Fruit fly (Drosophila melanogaster) whole organism, adult: Measurements from ENCODE around the gene I-2.

Experiments
- CG11617 ChIP-seq: fragments of 200-800 bp; sonication (Bioruptor generic); optimal IDR thresholded peaks from 2 replicates; lab custom pipeline; 2017; ENCODE audit warnings: mild to moderate bottlenecking, missing biosample characterization, missing genetic modification reagents, missing genetic modification characterization
- CG12768 ChIP-seq: fragments of 200-800 bp; sonication (Bioruptor generic); optimal IDR thresholded peaks from 2 replicates; lab custom pipeline; 2017; ENCODE audit warnings: missing biosample characterization, missing genetic modification characterization, mild to moderate bottlenecking, moderate library complexity, missing genetic modification reagents
- CG14711 ChIP-seq: fragments of 200-800 bp; sonication (Bioruptor generic); optimal IDR thresholded peaks from 2 replicates; lab custom pipeline; 2018; ENCODE audit warnings: missing biosample characterization, mild to moderate bottlenecking, missing genetic modification characterization, moderate library complexity
- CG1620 ChIP-seq: fragments of 200-800 bp; sonication (Bioruptor generic); optimal IDR thresholded peaks from 2 replicates; lab custom pipeline; 2016; ENCODE audit warnings: missing biosample characterization, missing genetic modification characterization
- CG33017 ChIP-seq: fragments of 200-800 bp; sonication (Bioruptor generic); optimal IDR thresholded peaks from 2 replicates; lab custom pipeline; 2018; ENCODE audit warnings: missing biosample characterization, mild to moderate bottlenecking, missing genetic modification characterization, moderate library complexity
- CG5204 ChIP-seq: fragments of 200-800 bp; sonication (Bioruptor generic); optimal IDR thresholded peaks from 2 replicates; lab custom pipeline; 2016; ENCODE audit warnings: missing biosample characterization, missing genetic modification characterization
- CG7045 ChIP-seq: fragments of 200-800 bp; sonication (Bioruptor generic); optimal IDR thresholded peaks from 2 replicates; lab custom pipeline; 2017; ENCODE audit warnings: missing biosample characterization, mild to moderate bottlenecking, missing genetic modification characterization
- CG7101 ChIP-seq: fragments of 200-800 bp; sonication (Bioruptor generic); optimal IDR thresholded peaks from 2 replicates; lab custom pipeline; 2018; ENCODE audit warnings: missing biosample characterization, mild to moderate bottlenecking, missing genetic modification characterization, moderate library complexity
- Clk ChIP-seq: fragments of 200-800 bp; sonication (Bioruptor generic); optimal IDR thresholded peaks from 2 replicates; lab custom pipeline; 2017; ENCODE audit warnings: missing biosample characterization, missing genetic modification characterization
- Crg-1 ChIP-seq: fragments of 200-800 bp; sonication (Bioruptor generic); optimal IDR thresholded peaks from 2 replicates; lab custom pipeline; 2016; ENCODE audit warnings: missing biosample characterization, missing genetic modification characterization
- Hr96 ChIP-seq: fragments of 200-800 bp; sonication (Bioruptor generic); optimal IDR thresholded peaks from 2 replicates; lab custom pipeline; 2016; ENCODE audit warnings: missing biosample characterization, missing genetic modification characterization
- Mnt ChIP-seq: fragments of 200-800 bp; sonication (Bioruptor generic); optimal IDR thresholded peaks from 2 replicates; lab custom pipeline; 2016; ENCODE audit warnings: missing biosample characterization, mild to moderate bottlenecking, missing genetic modification characterization
- bab1 ChIP-seq: fragments of 200-800 bp; sonication (Bioruptor generic); optimal IDR thresholded peaks from 3 replicates; lab custom pipeline; 2019; ENCODE audit warnings: missing biosample characterization, mild to moderate bottlenecking, missing genetic modification characterization, moderate library complexity
- cic ChIP-seq: fragments of 200-800 bp; sonication (Bioruptor generic); optimal IDR thresholded peaks from 2 replicates; lab custom pipeline; 2017; ENCODE audit warnings: missing biosample characterization, mild to moderate bottlenecking, missing genetic modification characterization, moderate library complexity
- cnc ChIP-seq, 2 experiments: fragments of >200 bp; optimal IDR thresholded peaks; 2 replicates each; lab custom pipeline; 2017
- kay ChIP-seq: fragments of 200-800 bp; sonication (Bioruptor generic); peaks from one replicate; lab custom pipeline; 2016; ENCODE audit warnings: missing biosample characterization, missing genetic modification characterization, borderline replicate concordance
- ovo ChIP-seq: fragments of 200-800 bp; sonication (Bioruptor generic); optimal IDR thresholded peaks from 2 replicates; lab custom pipeline; 2016; ENCODE audit warnings: missing biosample characterization, missing genetic modification characterization
- pad ChIP-seq: fragments of 200-800 bp; sonication (Bioruptor generic); optimal IDR thresholded peaks from 3 replicates; lab custom pipeline; 2017; ENCODE audit warnings: missing biosample characterization, missing genetic modification characterization, mild to moderate bottlenecking, moderate library complexity, missing genetic modification reagents
- tj ChIP-seq: fragments of 200-800 bp; sonication (Bioruptor generic); optimal IDR thresholded peaks from 3 replicates; lab custom pipeline; 2017; ENCODE audit warnings: missing biosample characterization, mild to moderate bottlenecking, missing genetic modification characterization, moderate library complexity
- toe ChIP-seq: fragments of 200-800 bp; sonication (Bioruptor generic); optimal IDR thresholded peaks from 2 replicates; lab custom pipeline; 2016; ENCODE audit warnings: missing biosample characterization, missing genetic modification characterization

I-2 gene

DNA sequence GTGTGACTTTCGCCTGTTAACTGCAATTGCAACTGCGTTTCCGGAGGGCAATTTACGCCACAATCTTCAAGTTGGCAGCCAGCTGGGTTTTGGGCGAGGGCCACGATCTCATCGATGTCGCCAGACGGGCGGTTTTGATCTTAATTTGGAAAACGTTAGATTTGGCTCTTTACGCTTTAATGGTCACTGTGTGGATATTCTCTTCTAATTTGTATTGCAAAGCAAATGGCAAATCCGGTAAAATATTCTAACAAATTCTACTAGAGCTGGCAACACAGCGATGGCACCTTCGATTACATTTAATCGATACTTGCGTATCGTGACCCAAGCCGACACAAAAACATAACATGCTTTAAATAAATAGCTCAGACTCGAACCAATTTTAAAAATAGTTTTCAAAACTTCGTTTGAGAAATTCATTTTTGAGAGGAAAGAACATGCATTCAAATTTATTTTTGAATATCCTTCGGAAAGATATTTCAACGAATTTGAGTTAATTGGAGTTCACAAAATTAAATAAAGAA lies at the start of gene I-2:
TSS of gene I-2 (minus strand) at position 282 of the 524 bp plus-strand sequence.
- no peak for TF ChIP-seq ovo
- TF ChIP-seq CG11617: peak; percentile 36

DNA sequence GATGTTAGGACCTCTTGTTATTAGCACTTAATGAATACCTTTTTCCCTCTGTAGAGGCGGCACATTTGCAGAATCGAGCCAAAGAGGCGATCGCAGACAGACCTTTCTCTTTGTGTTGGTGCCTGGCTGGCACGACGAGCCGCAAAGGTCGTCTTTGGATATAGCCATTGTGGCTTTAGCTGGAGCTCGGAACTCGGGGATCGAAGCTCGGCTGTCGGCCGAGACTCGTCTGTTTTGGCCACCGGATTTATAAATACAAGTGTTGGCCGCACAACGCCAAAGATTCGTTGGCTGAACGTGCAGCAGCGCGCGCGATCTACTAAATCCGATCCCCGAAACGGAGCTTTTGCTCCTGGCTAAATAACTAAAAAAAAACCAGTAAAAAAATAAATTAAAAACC lies 42.1 kb upstream of the I-2 start, which contains the start of gene CG34382:
TSS of gene CG34382 (plus strand) at position 301 of the 400 bp plus-strand sequence.
- TF ChIP-seq CG12768: no peak
- no peak for TF ChIP-seq CG33017
- no peak for TF ChIP-seq cnc (optimal IDR thresholded peaks at IDR 0.05; lab: Kevin White, UChicago)
- TF ChIP-seq ovo: no peak
- no peak for TF ChIP-seq cic (GFP tag; lab: Kevin White, UChicago)
- no peak for TF ChIP-seq CG1620 (GFP tag; lab: Kevin White, UChicago)
- TF ChIP-seq CG7101: no peak
- TF ChIP-seq CG5204 (GFP tag; lab: Kevin White, UChicago): no peak
- TF ChIP-seq Crg-1: no peak
- TF ChIP-seq CG14711 (tag; lab: Kevin White, UChicago): no peak
- no peak for TF ChIP-seq Clk (GFP tag; lab: Kevin White, UChicago)
- no peak for TF ChIP-seq tj (GFP tag; lab: Kevin White, UChicago)
- no peak for TF ChIP-seq pad
- TF ChIP-seq toe (GFP tag; lab: Kevin White, UChicago): no peak
- TF ChIP-seq CG11617: no peak

DNA sequence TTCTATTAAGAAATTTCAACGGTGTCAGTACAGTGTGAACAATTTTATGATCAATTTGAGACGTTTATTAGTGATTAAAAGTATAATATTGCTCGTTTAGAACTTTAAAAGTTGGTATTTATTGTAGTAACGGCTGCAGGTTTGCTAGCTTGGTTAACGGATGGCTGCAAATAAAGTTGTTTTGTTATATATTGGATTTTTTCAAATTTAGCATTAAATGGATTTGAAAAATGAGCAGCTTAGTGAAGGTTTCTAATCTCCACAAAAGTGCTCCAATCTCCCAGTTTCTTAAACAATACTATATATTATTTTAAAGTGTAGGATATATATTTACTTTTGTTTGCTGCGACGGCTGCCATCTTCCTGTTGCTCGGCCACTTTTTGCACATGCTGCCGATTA lies 35.4 kb upstream of the I-2 start:
- no peak for TF ChIP-seq cic (GFP tag; lab: Kevin White, UChicago)
- TF ChIP-seq pad: no peak
- TF ChIP-seq kay (GFP tag; lab: Kevin White, UChicago): no peak
- no peak for TF ChIP-seq toe (GFP tag; lab: Kevin White, UChicago)
- TF ChIP-seq CG11617: no peak
- no peak for TF ChIP-seq tj (GFP tag; lab: Kevin White, UChicago)

DNA sequence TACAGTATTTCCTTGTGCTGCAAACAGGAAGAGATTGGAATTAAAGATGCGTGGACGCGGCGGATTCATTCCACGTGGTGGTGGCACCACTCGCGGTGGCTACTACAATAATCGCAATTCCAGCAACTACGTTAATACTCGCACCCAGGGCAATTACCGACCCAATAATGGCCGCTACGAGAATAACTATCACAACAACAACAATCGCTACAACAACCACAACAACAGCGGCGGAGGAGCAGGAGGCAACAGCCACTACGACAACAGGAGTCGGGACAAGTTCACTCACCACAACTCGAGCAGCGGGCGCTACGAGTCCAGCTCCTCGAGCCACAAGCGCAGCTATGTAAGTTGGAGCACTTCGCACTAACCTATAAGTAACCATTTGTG lies 28.4 kb upstream of the I-2 start:
- TF ChIP-seq CG12768 (no peak), Hr96 (GFP tag; lab: Kevin White, UChicago) (no peak), kay (GFP tag; lab: Kevin White, UChicago) (no peak), CG33017 (no peak), cnc (optimal IDR thresholded peaks at IDR 0.05; lab: Kevin White, UChicago) (no peak), cic (GFP tag; lab: Kevin White, UChicago) (no peak), Mnt (GFP tag; lab: Kevin White, UChicago) (no peak), bab1 (no peak)

DNA sequence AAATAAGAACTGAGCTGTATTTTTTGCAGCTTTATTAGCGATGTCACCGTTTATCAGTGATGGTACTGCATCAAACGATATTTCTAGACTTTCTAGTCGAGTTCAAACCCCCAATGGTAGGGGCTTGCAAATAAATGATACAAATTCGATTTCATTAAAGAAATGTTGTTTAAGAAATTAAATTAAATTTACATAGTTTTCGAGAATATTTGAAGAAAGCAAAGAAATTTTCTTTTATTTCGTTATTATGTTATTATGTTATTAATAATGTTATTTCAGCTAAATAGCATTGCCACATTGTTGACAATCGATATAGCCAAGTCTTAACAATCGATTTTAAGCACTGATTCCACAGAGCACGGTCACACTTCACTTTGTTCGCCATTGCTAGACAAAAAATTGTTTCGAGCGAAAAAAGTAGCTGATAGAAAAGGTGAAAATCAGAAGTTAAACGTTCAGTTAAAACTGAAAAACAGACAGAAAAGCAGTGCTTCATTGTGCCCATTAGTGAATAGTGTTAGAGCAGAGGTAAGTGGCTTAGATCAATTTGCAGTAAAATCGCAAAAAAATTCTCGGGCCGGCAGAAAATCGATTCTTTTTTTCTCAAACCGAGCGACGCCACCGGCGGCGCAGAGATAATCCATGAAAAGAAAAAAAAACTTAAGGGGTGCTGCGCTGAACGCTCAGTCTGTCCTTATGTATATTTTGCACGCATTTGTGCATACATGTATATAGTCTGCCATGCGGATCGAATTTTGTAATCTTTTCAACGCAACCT lies 27.9 kb upstream of the I-2 start, which contains the start of the genes iPLA2-VIA and Ciz1:
TSS of gene iPLA2-VIA (minus strand) at position 75 of the 778 bp plus-strand sequence.
TSS of gene Ciz1 (plus strand) at position 365 of the 778 bp plus-strand sequence.
- TF ChIP-seq kay (GFP tag; lab: Kevin White, UChicago) (peak; percentile 51), Crg-1 (no peak), cic (GFP tag; lab: Kevin White, UChicago) (no peak), Clk (GFP tag; lab: Kevin White, UChicago) (no peak), toe (GFP tag; lab: Kevin White, UChicago) (peak; percentile 65), CG12768 (no peak), Mnt (GFP tag; lab: Kevin White, UChicago) (peak; percentile 36), CG7101 (peak; percentile 32), CG33017 (no peak), bab1 (peak; percentile 34), CG7045 (GFP tag; lab: Kevin White, UChicago) (no peak), pad (peak; percentile 19), tj (GFP tag; lab: Kevin White, UChicago) (peak; percentile 12), ovo (no peak), CG11617 (peak; percentile 18), CG5204 (GFP tag; lab: Kevin White, UChicago) (no peak), Hr96 (GFP tag; lab: Kevin White, UChicago) (no peak), CG14711 (tag; lab: Kevin White, UChicago) (peak; percentile 5), cnc (optimal IDR thresholded peaks at IDR 0.05; lab: Kevin White, UChicago) (no peak), CG1620 (GFP tag; lab: Kevin White, UChicago) (peak; percentile 36)

DNA sequence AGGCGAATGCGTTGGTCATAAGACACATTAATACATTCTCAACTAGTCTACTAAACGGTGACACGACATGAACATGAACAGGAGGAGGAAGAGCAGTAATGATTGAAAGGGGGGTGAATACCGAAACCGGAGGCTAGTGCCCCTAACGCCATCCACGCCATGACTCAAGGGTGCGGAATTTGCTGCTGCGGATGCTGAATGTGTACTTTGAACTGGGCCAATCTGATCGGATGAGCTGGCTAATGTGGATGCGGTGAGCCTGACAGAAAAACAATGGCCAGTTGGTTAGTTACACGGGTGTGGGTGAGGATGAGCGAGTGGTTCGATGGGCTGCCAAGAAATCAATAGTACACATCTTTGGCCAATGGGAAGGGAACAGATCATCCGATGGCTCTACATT lies 27.1 kb upstream of the I-2 start:
- peak; percentile 90 for TF ChIP-seq kay (GFP tag; lab: Kevin White, UChicago)
- TF ChIP-seq tj (GFP tag; lab: Kevin White, UChicago): no peak
- TF ChIP-seq CG12768: peak; percentile 47

DNA sequence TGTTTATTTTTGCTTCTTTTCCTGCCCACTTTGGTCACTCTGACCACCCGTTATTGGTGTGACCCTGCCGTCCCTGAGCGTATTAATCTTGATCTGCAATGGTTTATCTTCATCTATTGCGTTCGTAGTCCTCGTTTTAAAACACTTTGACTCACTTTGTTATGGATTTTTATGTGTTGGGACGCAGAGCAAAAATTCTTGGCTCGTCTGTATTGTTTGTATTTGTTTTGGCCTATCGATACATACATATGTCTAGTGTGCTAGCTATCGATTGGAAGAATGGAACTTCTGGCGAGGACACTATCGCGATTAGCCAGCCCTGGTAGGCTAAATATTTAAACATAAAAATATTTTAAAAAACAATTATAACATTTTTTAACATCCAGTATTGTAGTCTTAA lies 23.0 kb upstream of the I-2 start, which contains the start of gene CG10809:
TSS of gene CG10809 (minus strand) at position 266 of the 400 bp plus-strand sequence.
- no peak for TF ChIP-seq Clk (GFP tag; lab: Kevin White, UChicago)
- no peak for TF ChIP-seq cnc (optimal IDR thresholded peaks at IDR 0.05; lab: Kevin White, UChicago)
- TF ChIP-seq CG7045 (GFP tag; lab: Kevin White, UChicago): peak; percentile 7
- peak; percentile 54 for TF ChIP-seq Mnt (GFP tag; lab: Kevin White, UChicago)
- peak; percentile 3 for TF ChIP-seq ovo
- peak; percentile 31 for TF ChIP-seq CG14711 (tag; lab: Kevin White, UChicago)
- peak; percentile 62 for TF ChIP-seq CG7101
- TF ChIP-seq CG11617: peak; percentile 33
- TF ChIP-seq CG5204 (GFP tag; lab: Kevin White, UChicago): no peak
- TF ChIP-seq bab1: peak; percentile 40
- peak; percentile 34 for TF ChIP-seq cic (GFP tag; lab: Kevin White, UChicago)
- no peak for TF ChIP-seq Hr96 (GFP tag; lab: Kevin White, UChicago)
- TF ChIP-seq toe (GFP tag; lab: Kevin White, UChicago): peak; percentile 25
- peak; percentile 17 for TF ChIP-seq CG1620 (GFP tag; lab: Kevin White, UChicago)
- peak; percentile 15 for TF ChIP-seq pad
